Worm (Caenorhabditis elegans): ENCODE measurements around the gene phat-5.

DNA sequence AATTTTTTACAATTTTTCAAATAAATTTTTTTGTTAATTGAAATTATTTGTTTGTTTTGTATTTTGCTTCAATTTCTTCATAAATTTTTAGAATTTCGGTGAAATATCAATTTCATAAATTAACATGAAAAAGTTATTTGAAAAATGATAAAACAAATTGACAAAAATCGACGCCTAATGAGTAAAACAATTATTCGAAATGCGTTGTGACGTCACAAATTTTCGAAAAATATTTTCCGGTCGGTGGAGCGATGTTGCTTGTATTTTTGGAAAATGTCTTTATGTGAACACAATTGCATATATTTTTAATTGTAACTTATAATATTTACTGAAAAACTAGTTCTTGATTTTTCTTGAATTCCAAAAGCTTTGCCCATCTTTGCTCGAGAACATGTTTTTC is 41.8 kb downstream of the phat-5 start:
- no peak for TF ChIP-seq alr-1 (tag; optimal IDR thresholded peaks at IDR 0.05; ENCODE audit: borderline replicate concordance)
- TF ChIP-seq F16B12.6 (tag; optimal IDR thresholded peaks at IDR 0.05) = no peak
- no peak for TF ChIP-seq elt-3 (tag; optimal IDR thresholded peaks at IDR 0.05)
- TF ChIP-seq ces-1 (GFP tag; optimal IDR thresholded peaks at IDR 0.05) = no peak
- no peak for TF ChIP-seq unc-30 (tag; optimal IDR thresholded peaks at IDR 0.05)
- TF ChIP-seq dpl-1 (GFP tag; optimal IDR thresholded peaks at IDR 0.05) = no peak
- TF ChIP-seq egl-27 (tag; optimal IDR thresholded peaks at IDR 0.05) = no peak
- TF ChIP-seq unc-86 (tag; optimal IDR thresholded peaks at IDR 0.05) = no peak
- no peak for TF ChIP-seq snpc-4 (tag; optimal IDR thresholded peaks at IDR 0.05)
- no peak for TF ChIP-seq lin-35 (GFP tag; optimal IDR thresholded peaks at IDR 0.05)
- TF ChIP-seq nhr-90 (tag; optimal IDR thresholded peaks at IDR 0.05; ENCODE audit: poor library complexity) = no peak
- no peak for TF ChIP-seq nhr-237 (tag; optimal IDR thresholded peaks at IDR 0.05)
- no peak for TF ChIP-seq unc-130 (tag; optimal IDR thresholded peaks at IDR 0.05)
